Worm (Caenorhabditis elegans) whole organism, L4/young adult: ENCODE data around the gene spo-11.

Source experiments
- dao-5 ChIP-seq: sonication (generic microtip); optimal IDR thresholded peaks from 2 replicates; lab custom pipeline; 2016; ENCODE audit warnings: missing genotype, missing genetic modification characterization, moderate library complexity, missing compliant biosample characterization
- him-1 ChIP-seq: sonication (generic microtip); optimal IDR thresholded peaks from 2 replicates; lab custom pipeline; 2016; ENCODE audit warnings: missing genotype, missing genetic modification reagents, missing genetic modification characterization, missing compliant biosample characterization

- TF ChIP-seq him-1 (no peak), dao-5 (tag; lab: Kevin White, UChicago) (no peak)
Measured at ce11 chrIV:11092502-11093080, 32.1 kb downstream of the spo-11 start, which contains the start of gene bcc-1.
